Worm (Caenorhabditis elegans): Measurements from ENCODE around the gene F37C4.8.

DNA sequence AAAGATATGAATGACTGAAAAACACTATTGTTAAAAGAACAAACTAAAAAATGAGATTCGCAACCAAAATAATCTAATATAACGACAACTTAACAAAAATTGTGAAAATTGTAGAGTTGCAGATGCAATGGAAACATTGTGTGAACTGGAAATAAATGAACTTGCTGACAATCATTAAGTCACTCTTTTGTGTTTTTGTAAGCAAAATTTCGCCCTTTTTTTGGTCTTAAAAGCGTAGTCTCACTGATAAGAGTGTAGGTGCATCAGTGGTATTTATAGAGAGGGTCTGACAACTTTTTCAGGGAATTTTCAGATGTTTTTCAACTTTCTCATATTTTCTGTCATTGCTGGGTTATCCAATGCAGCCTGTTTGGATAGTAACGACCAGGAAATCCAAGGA lies 45.1 kb upstream of the F37C4.8 start, which contains the start of gene clec-68:
- TF ChIP-seq W03F9.2 (tag; optimal IDR thresholded peaks at IDR 0.05) (no peak), him-1 (tag; optimal IDR thresholded peaks at IDR 0.05) (no peak), dao-5 (tag; optimal IDR thresholded peaks at IDR 0.05) (no peak)
